Worm (Caenorhabditis elegans) whole organism, young adult: ENCODE data around the gene Y27F2A.10.
A peak's percentile ranks its signal among the peaks of the same experiment; 100 is the strongest.

Experiments used
- B0019.2 ChIP-seq: fragments of 200-800 bp; sonication (Bioruptor generic); conservative IDR thresholded peaks from 2 replicates; pipeline ENCODE4 v1.3.6; 2022; ENCODE audit warnings: missing genetic modification reagents, missing genetic modification characterization, missing compliant biosample characterization
- B0336.3 ChIP-seq: fragments of 200-800 bp; sonication (Bioruptor generic); IDR thresholded peaks from 2 replicates; pipeline ENCODE4 v1.3.6; 2022; ENCODE audit warnings: missing genetic modification characterization, missing compliant biosample characterization
- F49E8.2 ChIP-seq: sonication (generic microtip); optimal IDR thresholded peaks from 3 replicates; lab custom pipeline; 2017; ENCODE audit warnings: missing genetic modification characterization, mild to moderate bottlenecking, missing compliant biosample characterization, antibody characterized with exemption, moderate library complexity; ENCODE audit not compliant: insufficient read depth
- F52B5.7 ChIP-seq: sonication (generic microtip); optimal IDR thresholded peaks from 2 replicates; lab custom pipeline; 2016; ENCODE audit warnings: mild to moderate bottlenecking, missing genetic modification characterization, missing compliant biosample characterization
- T26A5.8 ChIP-seq: sonication (generic microtip); optimal IDR thresholded peaks from 2 replicates; lab custom pipeline; 2016; ENCODE audit warnings: missing genetic modification characterization, missing compliant biosample characterization
- Y53G8AR.9 ChIP-seq: fragments of 200-800 bp; sonication (Bioruptor generic); conservative IDR thresholded peaks from 2 replicates; pipeline ENCODE4 v1.3.6; 2022; ENCODE audit warnings: missing genetic modification reagents, missing genetic modification characterization, missing compliant biosample characterization
- atf-7 ChIP-seq: sonication (generic microtip); optimal IDR thresholded peaks from 2 replicates; lab custom pipeline; 2017; ENCODE audit warnings: mild to moderate bottlenecking, missing genetic modification characterization, missing compliant biosample characterization
- athp-1 ChIP-seq: sonication (generic microtip); optimal IDR thresholded peaks from 2 replicates; lab custom pipeline; 2017; ENCODE audit warnings: mild to moderate bottlenecking, missing genetic modification characterization, missing compliant biosample characterization
- attf-5 ChIP-seq: fragments of 200-800 bp; sonication (Bioruptor generic); optimal IDR thresholded peaks from 2 replicates; lab custom pipeline; 2018; ENCODE audit warnings: mild to moderate bottlenecking, missing genetic modification characterization, missing compliant biosample characterization
- attf-6 ChIP-seq: fragments of 200-800 bp; sonication (Bioruptor generic); IDR thresholded peaks from 2 replicates; pipeline ENCODE4 v1.3.6; 2022; ENCODE audit warnings: missing genetic modification reagents, missing genetic modification characterization, missing compliant biosample characterization
- bed-2 ChIP-seq: fragments of 200-800 bp; sonication (Bioruptor generic); IDR thresholded peaks from 2 replicates; pipeline ENCODE4 v1.3.6; 2022; ENCODE audit warnings: missing genetic modification reagents, missing genetic modification characterization, missing compliant biosample characterization
- cebp-1 ChIP-seq, 2 experiments: fragments of 200-800 bp in 1 of 2; sonication (Bioruptor generic) in 1 of 2; sonication (generic microtip) in 1 of 2; IDR thresholded peaks in 1 of 2; optimal IDR thresholded peaks in 1 of 2; 2 replicates each; pipeline versions ENCODE4 v1.3.6 to Lab custom; 2017 to 2022; ENCODE audit warnings: missing compliant biosample characterization in 2 of 2, missing genetic modification characterization in 2 of 2, mild to moderate bottlenecking in 1 of 2, missing genetic modification reagents in 1 of 2, moderate library complexity in 1 of 2
- ceh-40 ChIP-seq: fragments of 200-800 bp; sonication (Bioruptor generic); IDR thresholded peaks from 2 replicates; pipeline ENCODE4 v1.3.6; 2022; ENCODE audit warnings: missing genetic modification characterization, missing compliant biosample characterization
- ceh-79 ChIP-seq: sonication (generic microtip); optimal IDR thresholded peaks from 2 replicates; lab custom pipeline; 2017; ENCODE audit warnings: mild to moderate bottlenecking, missing genetic modification characterization, missing compliant biosample characterization
- ceh-91 ChIP-seq: fragments of 200-800 bp; sonication (Bioruptor generic); IDR thresholded peaks from 2 replicates; pipeline ENCODE4 v1.3.6; 2022; ENCODE audit warnings: missing genetic modification reagents, missing genetic modification characterization, missing compliant biosample characterization
- chd-7 ChIP-seq: sonication (generic microtip); optimal IDR thresholded peaks from 2 replicates; lab custom pipeline; 2016; ENCODE audit warnings: mild to moderate bottlenecking, missing genetic modification characterization, moderate library complexity, missing compliant biosample characterization
- dpff-1 ChIP-seq: sonication (generic microtip); optimal IDR thresholded peaks from 2 replicates; lab custom pipeline; 2017; ENCODE audit warnings: mild to moderate bottlenecking, missing genetic modification characterization, missing compliant biosample characterization
- egl-44 ChIP-seq: fragments of 200-800 bp; sonication (Bioruptor generic); IDR thresholded peaks from 2 replicates; pipeline ENCODE4 v1.3.6; 2022; ENCODE audit warnings: missing genetic modification reagents, missing genetic modification characterization, missing compliant biosample characterization
- hmg-1.2 ChIP-seq: fragments of 200-800 bp; sonication (Bioruptor generic); IDR thresholded peaks from 2 replicates; pipeline ENCODE4 v1.3.6; 2022; ENCODE audit warnings: missing genetic modification reagents, missing genetic modification characterization, missing compliant biosample characterization
- hmg-20 ChIP-seq: fragments of 200-800 bp; sonication (Bioruptor generic); IDR thresholded peaks from 2 replicates; pipeline ENCODE4 v1.3.6; 2022; ENCODE audit warnings: missing genetic modification reagents, missing genetic modification characterization, missing compliant biosample characterization
- hsf-1 ChIP-seq: fragments of 200-800 bp; sonication (Bioruptor generic); IDR thresholded peaks from 2 replicates; pipeline ENCODE4 v1.3.6; 2022; ENCODE audit warnings: missing genetic modification reagents, missing genetic modification characterization, missing compliant biosample characterization
- let-607 ChIP-seq, 2 experiments: fragments of 200-800 bp in 1 of 2; sonication (Bioruptor generic) in 1 of 2; sonication (generic microtip) in 1 of 2; optimal IDR thresholded peaks; 2 replicates each; lab custom pipeline; 2016 to 2018; ENCODE audit warnings: mild to moderate bottlenecking in 2 of 2, missing compliant biosample characterization in 2 of 2, missing genetic modification characterization in 2 of 2, moderate library complexity in 2 of 2, missing genotype in 1 of 2
- lin-54 ChIP-seq: fragments of 200-800 bp; sonication (Bioruptor generic); optimal IDR thresholded peaks from 2 replicates; lab custom pipeline; 2018; ENCODE audit warnings: mild to moderate bottlenecking, missing genetic modification characterization, missing compliant biosample characterization
- lsl-1 ChIP-seq: fragments of 200-800 bp; sonication (Bioruptor generic); optimal IDR thresholded peaks from 2 replicates; lab custom pipeline; 2018; ENCODE audit warnings: mild to moderate bottlenecking, missing genetic modification characterization, moderate library complexity, missing compliant biosample characterization
- madf-8 ChIP-seq: fragments of 200-800 bp; sonication (Bioruptor generic); conservative IDR thresholded peaks from 2 replicates; pipeline ENCODE4 v1.3.6; 2022; ENCODE audit warnings: missing genetic modification reagents, missing genetic modification characterization, missing compliant biosample characterization
- nhr-120 ChIP-seq: fragments of 200-800 bp; sonication (Bioruptor generic); IDR thresholded peaks from 2 replicates; pipeline ENCODE4 v1.3.6; 2022; ENCODE audit warnings: missing genetic modification characterization, missing compliant biosample characterization
- nhr-80 ChIP-seq: sonication (generic microtip); optimal IDR thresholded peaks from 2 replicates; lab custom pipeline; 2016; ENCODE audit warnings: missing genetic modification characterization, missing compliant biosample characterization
- nhr-90 ChIP-seq: sonication (generic microtip); optimal IDR thresholded peaks from 2 replicates; lab custom pipeline; 2016; ENCODE audit warnings: missing genotype, mild to moderate bottlenecking, missing genetic modification characterization, missing compliant biosample characterization
- pha-4 ChIP-seq: fragments of 150-350 bp; sonication (generic microtip); optimal IDR thresholded peaks from 2 replicates; lab custom pipeline; 2014; ENCODE audit warnings: missing biosample characterization, missing genetic modification reagents, missing genetic modification characterization
- rcor-1 ChIP-seq: fragments of 200-800 bp; sonication (Bioruptor generic); IDR thresholded peaks from 2 replicates; pipeline ENCODE4 v1.3.6; 2022; ENCODE audit warnings: missing genetic modification reagents, missing genetic modification characterization, missing compliant biosample characterization
- rec-8 ChIP-seq, 2 experiments: sonication (generic microtip); optimal IDR thresholded peaks; 2 replicates each; lab custom pipeline; 2016; ENCODE audit warnings: mild to moderate bottlenecking in 2 of 2, missing genetic modification characterization in 2 of 2, missing genetic modification reagents in 2 of 2, missing genotype in 2 of 2, missing biosample characterization in 1 of 2, missing compliant biosample characterization in 1 of 2, moderate library complexity in 1 of 2
- sdz-38 ChIP-seq: sonication (generic microtip); optimal IDR thresholded peaks from 2 replicates; lab custom pipeline; 2016; ENCODE audit warnings: missing genotype, missing genetic modification characterization, missing compliant biosample characterization
- sea-2 ChIP-seq: fragments of 200-800 bp; sonication (Bioruptor generic); IDR thresholded peaks from 2 replicates; pipeline ENCODE4 v1.3.6; 2022; ENCODE audit warnings: missing genetic modification characterization, missing compliant biosample characterization
- somi-1 ChIP-seq: fragments of 200-800 bp; sonication (Bioruptor generic); optimal IDR thresholded peaks from 2 replicates; lab custom pipeline; 2018; ENCODE audit warnings: mild to moderate bottlenecking, missing genetic modification characterization, missing compliant biosample characterization
- sptf-2 ChIP-seq: fragments of 200-800 bp; sonication (Bioruptor generic); optimal IDR thresholded peaks from 2 replicates; lab custom pipeline; 2018; ENCODE audit warnings: mild to moderate bottlenecking, missing genetic modification characterization, missing compliant biosample characterization
- tbp1 ChIP-seq: fragments of 200-800 bp; sonication (Bioruptor generic); optimal IDR thresholded peaks from 2 replicates; lab custom pipeline; 2018; ENCODE audit warnings: mild to moderate bottlenecking, missing genetic modification characterization, missing compliant biosample characterization
- unc-130 ChIP-seq: sonication (generic microtip); optimal IDR thresholded peaks from 2 replicates; lab custom pipeline; 2016; ENCODE audit warnings: missing genetic modification reagents, missing genetic modification characterization, missing compliant biosample characterization
- xnd-1 ChIP-seq: sonication (generic microtip); optimal IDR thresholded peaks from 2 replicates; lab custom pipeline; 2016; ENCODE audit warnings: missing genotype, missing genetic modification reagents, missing genetic modification characterization, missing compliant biosample characterization
- zim-3 ChIP-seq: sonication (generic microtip); optimal IDR thresholded peaks from 2 replicates; lab custom pipeline; 2017; ENCODE audit warnings: mild to moderate bottlenecking, missing genetic modification characterization, moderate library complexity, missing compliant biosample characterization
- ztf-18 ChIP-seq: sonication (generic microtip); optimal IDR thresholded peaks from 2 replicates; lab custom pipeline; 2016; ENCODE audit warnings: missing genotype, mild to moderate bottlenecking, missing genetic modification characterization, missing compliant biosample characterization
- ztf-22 ChIP-seq: fragments of 200-800 bp; sonication (Bioruptor generic); optimal IDR thresholded peaks from 2 replicates; lab custom pipeline; 2018; ENCODE audit warnings: mild to moderate bottlenecking, missing genetic modification characterization, moderate library complexity, missing compliant biosample characterization
- ztf-3 ChIP-seq: fragments of 200-800 bp; sonication (Bioruptor generic); optimal IDR thresholded peaks from 2 replicates; lab custom pipeline; 2018; ENCODE audit warnings: mild to moderate bottlenecking, missing genetic modification characterization, missing compliant biosample characterization

The Y27F2A.10 gene

DNA sequence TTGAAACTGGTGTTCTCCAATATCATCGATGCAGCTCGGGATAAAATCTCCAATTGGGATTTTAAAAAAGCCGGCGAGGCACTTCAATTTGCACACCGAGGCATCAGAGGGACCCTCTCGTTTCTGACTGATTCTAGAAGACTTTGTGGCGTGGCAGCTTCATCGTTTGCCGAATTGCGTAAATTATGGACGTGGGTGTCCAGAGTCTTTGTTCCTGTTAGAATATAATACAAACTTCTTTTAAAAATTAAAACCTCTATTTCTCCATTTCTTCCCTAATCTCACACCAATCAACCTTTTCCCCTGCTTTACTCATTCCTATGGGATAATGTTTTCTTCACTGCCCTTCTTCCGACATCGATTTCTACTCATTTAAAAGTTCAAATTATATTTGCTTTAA lies 38.3 kb upstream of the Y27F2A.10 start, which contains the start of gene ZC239.5:
Gene ZC239.5 (plus strand): TSS at position 301 of the 400 bp plus-strand sequence.
- TF ChIP-seq T26A5.8 (tag; lab: Kevin White, UChicago), result no peak
- no peak for TF ChIP-seq nhr-120 (GFP tag; lab: Robert Waterston, UW)
- no peak for TF ChIP-seq sea-2
- TF ChIP-seq Y53G8AR.9 (GFP tag; lab: Robert Waterston, UW), result no peak
- no peak for TF ChIP-seq F52B5.7 (tag; lab: Kevin White, UChicago)
- no peak for TF ChIP-seq madf-8 (GFP tag; lab: Robert Waterston, UW)
- TF ChIP-seq lsl-1, result no peak
- no peak for TF ChIP-seq ztf-22 (GFP tag; lab: Kevin White, UChicago)
- TF ChIP-seq lin-54, result no peak
- no peak for TF ChIP-seq attf-6 (GFP tag; lab: Robert Waterston, UW)
- no peak for TF ChIP-seq zim-3 (tag; lab: Kevin White, UChicago)

DNA sequence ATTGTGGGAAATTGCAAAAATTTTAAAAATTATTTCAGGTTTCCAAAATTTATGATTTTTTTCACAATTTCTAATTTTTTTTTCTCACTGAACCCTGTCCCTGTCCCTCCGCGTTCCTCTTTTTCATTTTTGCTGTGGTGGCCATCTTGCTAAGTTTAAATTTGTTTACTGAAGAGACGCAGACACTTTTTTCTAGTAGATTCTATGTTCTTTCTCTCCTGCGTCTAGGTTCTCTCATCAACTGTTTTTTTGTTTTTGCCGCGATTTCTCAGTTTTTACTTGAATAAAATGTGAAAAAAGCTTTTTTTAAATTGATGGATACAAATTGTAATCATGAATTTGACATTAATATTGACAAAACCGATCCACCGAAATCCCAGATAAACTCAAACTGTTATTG lies 37.2 kb upstream of the Y27F2A.10 start, which contains the start of gene ZC239.6:
Gene ZC239.6 (plus strand): TSS at position 381 of the 400 bp plus-strand sequence.
- TF ChIP-seq ceh-40 (GFP tag; lab: Robert Waterston, UW), result no peak
- TF ChIP-seq rec-8 (tag; optimal IDR thresholded peaks at IDR 0.05; lab: Kevin White, UChicago), result no peak
- TF ChIP-seq hmg-1.2 (GFP tag; lab: Robert Waterston, UW), result peak; percentile 46; the same call in 1 of the 2 replicates
- peak; percentile 53; the same call in 1 of the 2 replicates for TF ChIP-seq hsf-1 (GFP tag; lab: Robert Waterston, UW)
- TF ChIP-seq unc-130 (GFP tag; lab: Kevin White, UChicago), result no peak
- TF ChIP-seq sea-2, result no peak
- no peak for TF ChIP-seq attf-5 (GFP tag; lab: Kevin White, UChicago)
- no peak for TF ChIP-seq tbp1 (GFP tag; lab: Kevin White, UChicago)
- no peak for TF ChIP-seq dpff-1
- no peak for TF ChIP-seq somi-1 (GFP tag; lab: Kevin White, UChicago)
- TF ChIP-seq egl-44 (GFP tag; lab: Robert Waterston, UW), result no peak
- TF ChIP-seq, all 124 proteins: peak for 2

DNA sequence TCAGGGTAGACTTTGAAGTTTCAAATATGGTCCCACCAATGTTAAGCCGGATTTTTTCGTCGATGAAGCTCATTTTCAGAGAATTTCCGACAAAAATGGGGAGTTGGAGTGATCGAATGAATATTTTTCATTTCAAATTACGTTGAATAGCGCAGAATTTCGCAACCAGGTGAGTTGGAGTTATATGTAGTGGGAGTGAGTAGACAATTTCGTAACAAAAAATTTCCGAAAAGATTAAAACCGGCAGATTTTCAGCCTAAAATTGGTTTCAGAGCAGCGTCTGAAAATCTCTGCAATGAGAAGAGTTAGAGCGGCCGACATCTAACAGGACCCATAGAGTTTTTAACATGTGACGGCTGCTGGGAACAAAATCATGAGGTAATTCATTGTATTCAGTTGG lies 36.6 kb upstream of the Y27F2A.10 start, which contains the start of gene sdz-35:
Gene sdz-35 (minus strand): TSS at position 101 of the 400 bp plus-strand sequence.
- TF ChIP-seq let-607 (tag; optimal IDR thresholded peaks at IDR 0.05; lab: Kevin White, UChicago) (no peak), lsl-1 (no peak), rcor-1 (GFP tag; lab: Robert Waterston, UW) (no peak), B0336.3 (GFP tag; lab: Robert Waterston, UW) (no peak), atf-7 (tag; lab: Kevin White, UChicago) (no peak), sdz-38 (tag; lab: Kevin White, UChicago) (no peak), sea-2 (no peak), sptf-2 (GFP tag; lab: Kevin White, UChicago) (no peak), bed-2 (GFP tag; lab: Robert Waterston, UW) (no peak), F49E8.2 (tag; lab: Kevin White, UChicago) (no peak), hmg-20 (GFP tag; lab: Robert Waterston, UW) (no peak), ztf-3 (GFP tag; lab: Kevin White, UChicago) (no peak)
- TF ChIP-seq, all 124 proteins: peak for 0

DNA sequence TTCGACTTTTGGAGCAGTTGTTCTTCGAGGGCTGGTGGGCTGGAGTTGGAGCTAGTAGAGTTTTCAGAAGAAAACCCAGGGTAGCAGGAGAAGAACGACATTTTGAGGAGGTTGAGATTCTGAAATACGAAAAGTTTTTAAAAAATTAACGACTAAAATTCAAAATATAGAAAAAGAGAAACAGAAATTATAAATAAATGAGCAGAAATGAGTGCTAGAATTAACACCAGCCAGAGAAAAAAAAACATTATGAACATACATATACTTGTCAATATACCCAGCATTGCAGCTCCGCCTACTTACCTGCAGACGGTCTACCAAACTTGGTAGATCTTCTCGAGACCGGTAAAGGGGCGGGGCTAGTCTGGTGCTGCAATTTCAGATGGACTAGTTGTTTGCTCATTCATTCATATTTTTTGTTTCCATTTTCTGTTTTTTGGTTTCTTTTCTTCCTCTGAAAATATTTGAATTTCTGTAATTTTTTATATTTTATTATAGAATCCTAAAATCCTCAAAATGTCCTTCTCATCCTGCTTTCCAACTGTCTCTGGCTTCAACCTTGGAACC lies 34.4 kb upstream of the Y27F2A.10 start, which contains the start of the genes ZC239.20 and ZC239.21:
Gene ZC239.20 (minus strand): TSS at position 101 of the 567 bp plus-strand sequence.
Gene ZC239.21 (plus strand): TSS at position 517 of the 567 bp plus-strand sequence.
- TF ChIP-seq ztf-18 (tag; lab: Kevin White, UChicago) (no peak), ceh-91 (GFP tag; lab: Robert Waterston, UW) (no peak), somi-1 (GFP tag; lab: Kevin White, UChicago) (no peak), chd-7 (tag; lab: Kevin White, UChicago) (no peak), ceh-79 (tag; lab: Kevin White, UChicago) (no peak), athp-1 (tag; lab: Kevin White, UChicago) (no peak), sea-2 (no peak), xnd-1 (tag; lab: Kevin White, UChicago) (no peak), nhr-90 (tag; lab: Kevin White, UChicago) (no peak), cebp-1 (GFP tag; IDR thresholded peaks at IDR 0.05; lab: Robert Waterston, UW) (no peak), cebp-1 (tag; optimal IDR thresholded peaks at IDR 0.05; lab: Kevin White, UChicago) (no peak), pha-4 (no peak), nhr-80 (tag; lab: Kevin White, UChicago) (no peak), B0019.2 (GFP tag; lab: Robert Waterston, UW) (no peak)
- TF ChIP-seq, all 124 proteins: peak for 0
